Fruit fly (Drosophila melanogaster) whole organism, embryonic: ENCODE data around the gene qtc.

Experiments used
- CG10654 ChIP-seq: fragments of 200-800 bp; sonication (Bioruptor generic); optimal IDR thresholded peaks from 2 replicates; lab custom pipeline; 2016; ENCODE audit warnings: missing biosample characterization, missing genetic modification characterization
- CG11504 ChIP-seq: fragments of 200-800 bp; sonication (Bioruptor generic); optimal IDR thresholded peaks from 3 replicates; lab custom pipeline; 2019; ENCODE audit warnings: missing biosample characterization, mild to moderate bottlenecking, missing genetic modification characterization, moderate library complexity
- CG13287 ChIP-seq: fragments of 200-800 bp; sonication (Bioruptor generic); IDR thresholded peaks from 2 replicates; pipeline ENCODE4 v1.3.6; 2022; ENCODE audit warnings: missing biosample characterization, missing genetic modification characterization; ENCODE audit not compliant: partially characterized antibody
- CG18262 ChIP-seq: fragments of 200-800 bp; optimal IDR thresholded peaks from 3 replicates; lab custom pipeline; 2019; ENCODE audit warnings: missing biosample characterization, mild to moderate bottlenecking, missing genetic modification characterization, moderate library complexity
- CG18599 ChIP-seq: fragments of 200-800 bp; sonication (Bioruptor generic); optimal IDR thresholded peaks from 3 replicates; lab custom pipeline; 2017; ENCODE audit warnings: missing biosample characterization, missing genetic modification characterization, mild to moderate bottlenecking, moderate library complexity, missing genetic modification reagents
- CG18619 ChIP-seq: fragments of 200-800 bp; sonication (Bioruptor generic); optimal IDR thresholded peaks from 3 replicates; lab custom pipeline; 2017; ENCODE audit warnings: missing biosample characterization, mild to moderate bottlenecking, missing genetic modification characterization
- CG2678 ChIP-seq: fragments of 200-800 bp; sonication (Bioruptor generic); optimal IDR thresholded peaks from 3 replicates; lab custom pipeline; 2019; ENCODE audit warnings: missing biosample characterization, mild to moderate bottlenecking, missing genetic modification characterization, moderate library complexity
- CG3065 ChIP-seq: fragments of 200-800 bp; sonication (Bioruptor generic); optimal IDR thresholded peaks from 2 replicates; lab custom pipeline; 2016; ENCODE audit warnings: missing biosample characterization, missing genetic modification characterization
- CG34376 ChIP-seq: fragments of 200-800 bp; sonication (Bioruptor generic); optimal IDR thresholded peaks from 2 replicates; lab custom pipeline; 2018; ENCODE audit warnings: missing biosample characterization, mild to moderate bottlenecking, missing genetic modification characterization
- CG34422 ChIP-seq: fragments of 200-800 bp; sonication (Bioruptor generic); IDR thresholded peaks from 3 replicates; pipeline ENCODE4 v1.3.6; 2022; ENCODE audit warnings: missing biosample characterization, missing genetic modification characterization
- CG7745 ChIP-seq: fragments of 200-800 bp; sonication (Bioruptor generic); optimal IDR thresholded peaks from 2 replicates; lab custom pipeline; 2018; ENCODE audit warnings: missing biosample characterization, mild to moderate bottlenecking, missing genetic modification characterization, moderate library complexity
- D19B ChIP-seq: fragments of 200-800 bp; sonication (Bioruptor generic); optimal IDR thresholded peaks from 2 replicates; lab custom pipeline; 2017; ENCODE audit warnings: missing biosample characterization, mild to moderate bottlenecking, missing genetic modification characterization
- Deaf1 ChIP-seq: fragments of 200-800 bp; optimal IDR thresholded peaks from 3 replicates; lab custom pipeline; 2019; ENCODE audit warnings: missing biosample characterization, mild to moderate bottlenecking, missing genetic modification characterization, moderate library complexity
- Doc3 ChIP-seq: fragments of 200-800 bp; sonication (Bioruptor generic); IDR thresholded peaks from 3 replicates; pipeline ENCODE4 v1.3.6; 2022; ENCODE audit warnings: missing biosample characterization, missing genetic modification characterization; ENCODE audit not compliant: partially characterized antibody
- GATAe ChIP-seq: fragments of 200-800 bp; sonication (Bioruptor generic); conservative IDR thresholded peaks from 2 replicates; pipeline ENCODE4 v1.3.6; 2022; ENCODE audit warnings: missing biosample characterization, missing genetic modification characterization
- Hr51 ChIP-seq, 2 experiments: fragments of 200-800 bp; sonication (Bioruptor generic); optimal IDR thresholded peaks; 2 replicates in 1 of 2; 3 replicates in 1 of 2; lab custom pipeline; 2016 to 2018; ENCODE audit warnings: missing biosample characterization in 2 of 2, missing genetic modification characterization in 2 of 2, mild to moderate bottlenecking in 1 of 2, moderate library complexity in 1 of 2
- Jarid2 ChIP-seq: fragments of 200-800 bp; sonication (Bioruptor generic); optimal IDR thresholded peaks from 3 replicates; lab custom pipeline; 2017; ENCODE audit warnings: mild to moderate bottlenecking, missing biosample characterization, missing genetic modification reagents, missing genetic modification characterization
- NC2β ChIP-seq: fragments of 200-800 bp; sonication (Bioruptor generic); optimal IDR thresholded peaks from 2 replicates; lab custom pipeline; 2016; ENCODE audit warnings: missing biosample characterization, missing genetic modification characterization
- Nf-YB ChIP-seq: fragments of 200-800 bp; sonication (Bioruptor generic); optimal IDR thresholded peaks from 3 replicates; lab custom pipeline; 2019; ENCODE audit warnings: missing biosample characterization, mild to moderate bottlenecking, missing genetic modification characterization, moderate library complexity
- Nf-YC ChIP-seq: fragments of 200-800 bp; optimal IDR thresholded peaks from 3 replicates; lab custom pipeline; 2019; ENCODE audit warnings: missing biosample characterization, mild to moderate bottlenecking, missing genetic modification characterization, moderate library complexity
- Sin3A ChIP-seq: fragments of >200 bp; optimal IDR thresholded peaks from 2 replicates; lab custom pipeline; 2018
- aop ChIP-seq: fragments of 200-800 bp; sonication (Bioruptor generic); IDR thresholded peaks from 2 replicates; pipeline ENCODE4 v1.3.6; 2022; ENCODE audit warnings: missing biosample characterization, missing genetic modification characterization
- cas ChIP-seq: fragments of 200-800 bp; sonication (Bioruptor generic); IDR thresholded peaks from 2 replicates; pipeline ENCODE4 v1.3.6; 2022; ENCODE audit warnings: missing biosample characterization, missing genetic modification characterization
- cg ChIP-seq: fragments of 200-800 bp; sonication (Bioruptor generic); optimal IDR thresholded peaks from 3 replicates; lab custom pipeline; 2019; ENCODE audit warnings: missing biosample characterization, mild to moderate bottlenecking, missing genetic modification characterization, moderate library complexity
- da ChIP-seq: fragments of 200-800 bp; sonication (Bioruptor generic); optimal IDR thresholded peaks from 2 replicates; lab custom pipeline; 2016; ENCODE audit warnings: missing biosample characterization, missing genetic modification characterization
- dm ChIP-seq: fragments of 200-800 bp; sonication (Bioruptor generic); optimal IDR thresholded peaks from 3 replicates; lab custom pipeline; 2016; ENCODE audit warnings: missing biosample characterization, missing genetic modification characterization
- fd102C ChIP-seq: fragments of 200-800 bp; sonication (Bioruptor generic); optimal IDR thresholded peaks from 2 replicates; lab custom pipeline; 2018; ENCODE audit warnings: missing biosample characterization, mild to moderate bottlenecking, missing genetic modification characterization, moderate library complexity
- fd64A ChIP-seq: fragments of 200-800 bp; sonication (Bioruptor generic); optimal IDR thresholded peaks from 3 replicates; lab custom pipeline; 2018; ENCODE audit warnings: missing biosample characterization, mild to moderate bottlenecking, missing genetic modification characterization
- fru ChIP-seq: fragments of >200 bp; optimal IDR thresholded peaks from 2 replicates; lab custom pipeline; 2017
- ftz-f1 ChIP-seq: fragments of 200-800 bp; sonication (Bioruptor generic); optimal IDR thresholded peaks from 2 replicates; lab custom pipeline; 2016; ENCODE audit warnings: missing biosample characterization, missing genetic modification characterization
- gem ChIP-seq: fragments of 200-800 bp; sonication (Bioruptor generic); optimal IDR thresholded peaks from 2 replicates; lab custom pipeline; 2019; ENCODE audit warnings: missing biosample characterization, mild to moderate bottlenecking, missing genetic modification characterization, moderate library complexity
- jing ChIP-seq: fragments of 200-800 bp; sonication (Bioruptor generic); optimal IDR thresholded peaks from 2 replicates; lab custom pipeline; 2018; ENCODE audit warnings: missing biosample characterization, mild to moderate bottlenecking, missing genetic modification characterization
- kay ChIP-seq: fragments of 200-800 bp; sonication (Bioruptor generic); optimal IDR thresholded peaks from 2 replicates; lab custom pipeline; 2016; ENCODE audit warnings: missing biosample characterization, missing genetic modification characterization
- lilli ChIP-seq: fragments of 200-800 bp; sonication (Bioruptor generic); optimal IDR thresholded peaks from 3 replicates; lab custom pipeline; 2016; ENCODE audit warnings: missing biosample characterization, missing genetic modification characterization
- pita ChIP-seq: fragments of 200-800 bp; sonication (Bioruptor generic); optimal IDR thresholded peaks from 2 replicates; lab custom pipeline; 2017; ENCODE audit warnings: missing biosample characterization, mild to moderate bottlenecking, missing genetic modification characterization
- pnt ChIP-seq: fragments of 200-800 bp; sonication (Bioruptor generic); optimal IDR thresholded peaks from 3 replicates; lab custom pipeline; 2016; ENCODE audit warnings: missing biosample characterization, missing genetic modification characterization
- row ChIP-seq: fragments of 200-800 bp; sonication (Bioruptor generic); IDR thresholded peaks from 3 replicates; pipeline ENCODE4 v1.3.6; 2022; ENCODE audit warnings: missing biosample characterization, missing genetic modification characterization
- sug ChIP-seq: fragments of 200-800 bp; optimal IDR thresholded peaks from 2 replicates; lab custom pipeline; 2019; ENCODE audit warnings: missing biosample characterization, mild to moderate bottlenecking, missing genetic modification characterization, moderate library complexity
- trh ChIP-seq: fragments of 200-800 bp; sonication (Bioruptor generic); optimal IDR thresholded peaks from 2 replicates; lab custom pipeline; 2016; ENCODE audit warnings: missing biosample characterization, missing genetic modification characterization

The qtc gene

dm6 chr2L:5027321-5028069 lies 33.1 kb upstream of the qtc start:
- TF ChIP-seq Sin3A (lab: Kevin White, UChicago) (no peak), Jarid2 (peak; percentile 33), CG11504 (tag; lab: Kevin White, UChicago) (peak; percentile 11), gem (tag; lab: Kevin White, UChicago) (peak; percentile 44), CG2678 (tag; lab: Kevin White, UChicago) (peak; percentile 32), CG10654 (GFP tag; lab: Kevin White, UChicago) (no peak), sug (tag; lab: Kevin White, UChicago) (peak; percentile 55), Deaf1 (tag; lab: Kevin White, UChicago) (peak; percentile 97), pnt (GFP tag; lab: Kevin White, UChicago) (no peak), CG18599 (GFP tag; lab: Kevin White, UChicago) (peak; percentile 8), CG18262 (tag; lab: Kevin White, UChicago) (peak; percentile 0), CG7745 (tag; lab: Kevin White, UChicago) (no peak), D19B (GFP tag; lab: Kevin White, UChicago) (peak; percentile 92), ftz-f1 (GFP tag; lab: Kevin White, UChicago) (peak; percentile 37), lilli (GFP tag; lab: Kevin White, UChicago) (peak; percentile 9), Hr51 (GFP tag; optimal IDR thresholded peaks at IDR 0.05; lab: Kevin White, UChicago) (peak in 1 of 2 experiments; percentile 0), fd102C (no peak), CG34422 (0 out of 3 replicates have a peak, but pooled peaks have one; percentile 20), row (GFP tag; lab: Robert Waterston, UW) (peak; percentile 57; the same call in 2 of the 3 replicates), trh (GFP tag; lab: Kevin White, UChicago) (no peak), fd64A (GFP tag; lab: Kevin White, UChicago) (no peak), kay (GFP tag; lab: Kevin White, UChicago) (no peak), jing (GFP tag; lab: Kevin White, UChicago) (no peak), CG34376 (GFP tag; lab: Kevin White, UChicago) (peak; percentile 95), NC2β (GFP tag; lab: Kevin White, UChicago) (no peak), Nf-YC (peak; percentile 51), Doc3 (GFP tag; lab: Robert Waterston, UW) (0 out of 3 replicates have a peak, but pooled peaks have one; percentile 30), CG3065 (GFP tag; lab: Kevin White, UChicago) (no peak), cas (GFP tag; lab: Robert Waterston, UW) (no peak), cg (GFP tag; lab: Kevin White, UChicago) (peak; percentile 46), Nf-YB (GFP tag; lab: Kevin White, UChicago) (peak; percentile 35)

dm6 chr2L:5028091-5028490 lies 32.5 kb upstream of the qtc start, which contains the start of gene vkg:
vkg (minus strand) TSS chr2L:5028191.
- TF ChIP-seq CG18619 (no peak), dm (GFP tag; lab: Kevin White, UChicago) (no peak), aop (no peak), fru (no peak), GATAe (no peak), CG13287 (GFP tag; lab: Robert Waterston, UW) (no peak), pita (GFP tag; lab: Kevin White, UChicago) (no peak), da (GFP tag; lab: Kevin White, UChicago) (no peak), CG7745 (tag; lab: Kevin White, UChicago) (no peak)
